Worm (Caenorhabditis elegans) whole organism, late embryonic: ENCODE results near the gene nhr-135.

Experiments used
- ama-1 ChIP-seq: fragments of 150-350 bp; optimal IDR thresholded peaks from 2 replicates; lab custom pipeline; 2014
- ceh-30 ChIP-seq: fragments of 150-350 bp; optimal IDR thresholded peaks from 2 replicates; lab custom pipeline; 2014; ENCODE audit warnings: missing biosample characterization, missing genetic modification characterization
- nhr-11 ChIP-seq: fragments of 150-350 bp; optimal IDR thresholded peaks from 2 replicates; lab custom pipeline; 2014; ENCODE audit warnings: missing biosample characterization, missing genetic modification characterization

DNA sequence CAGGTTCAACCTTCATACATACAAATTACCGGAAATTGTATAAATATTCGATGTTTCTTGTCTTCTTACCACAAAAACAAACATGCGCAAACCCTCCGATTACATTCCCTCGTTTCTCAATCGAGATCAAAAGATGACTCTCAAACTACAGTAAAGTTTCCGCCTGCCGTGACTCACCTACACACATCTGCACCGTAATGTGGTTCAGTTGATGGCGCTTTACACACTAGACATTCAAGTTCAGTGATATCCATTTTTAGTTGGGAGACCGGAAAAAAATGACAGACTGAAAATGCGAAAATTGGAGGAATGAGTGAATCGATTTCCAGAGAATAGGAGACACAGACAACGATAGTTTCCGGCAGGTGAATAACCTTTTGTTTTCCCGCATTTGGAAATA lies 2.3 kb downstream of the nhr-135 start, which contains the start of gene nhr-286:
- no peak for TF ChIP-seq nhr-11 (tag; lab: Kevin White, UChicago)
- no peak for TF ChIP-seq ceh-30 (tag; lab: Kevin White, UChicago)
- no peak for TF ChIP-seq ama-1 (lab: Kevin White, UChicago)
